Worm (Caenorhabditis elegans) whole organism, L2 larva: ENCODE results near the gene sms-2.

Experiments used
- R02D3.7 ChIP-seq: fragments of 150-350 bp; optimal IDR thresholded peaks from 2 replicates; lab custom pipeline; 2014; ENCODE audit warnings: missing biosample characterization, missing genetic modification characterization
- alr-1 ChIP-seq: fragments of 150-350 bp; optimal IDR thresholded peaks from 2 replicates; lab custom pipeline; 2014; ENCODE audit warnings: missing biosample characterization, missing genetic modification characterization
- ceh-16 ChIP-seq: fragments of 150-350 bp; optimal IDR thresholded peaks from 2 replicates; lab custom pipeline; 2014; ENCODE audit warnings: missing biosample characterization, missing genetic modification characterization
- ceh-82 ChIP-seq: fragments of 150-350 bp; optimal IDR thresholded peaks from 2 replicates; lab custom pipeline; 2014; ENCODE audit warnings: missing biosample characterization, missing genetic modification characterization
- egl-27 ChIP-seq: sonication (generic microtip); optimal IDR thresholded peaks from 3 replicates; lab custom pipeline; 2017; ENCODE audit warnings: missing biosample characterization, missing genetic modification reagents, missing genetic modification characterization
- elt-3 ChIP-seq: sonication (generic microtip); optimal IDR thresholded peaks from 2 replicates; lab custom pipeline; 2017; ENCODE audit warnings: missing biosample characterization, missing genetic modification characterization
- lin-39 ChIP-seq: fragments of 150-350 bp; optimal IDR thresholded peaks from 2 replicates; lab custom pipeline; 2014; ENCODE audit warnings: missing biosample characterization, missing genetic modification reagents, missing genetic modification characterization
- lsy-2 ChIP-seq, 2 experiments: fragments of 150-350 bp in 1 of 2; sonication (generic microtip) in 1 of 2; optimal IDR thresholded peaks; 2 replicates each; lab custom pipeline; 2014 to 2017; ENCODE audit warnings: missing biosample characterization in 2 of 2, missing genetic modification characterization in 2 of 2
- nhr-6 ChIP-seq: fragments of 150-350 bp; optimal IDR thresholded peaks from 2 replicates; lab custom pipeline; 2014; ENCODE audit warnings: missing biosample characterization, missing genetic modification characterization
- nhr-77 ChIP-seq: fragments of 150-350 bp; optimal IDR thresholded peaks from 2 replicates; lab custom pipeline; 2014; ENCODE audit warnings: missing biosample characterization, missing genetic modification characterization
- sma-3 ChIP-seq: sonication (generic microtip); optimal IDR thresholded peaks from 2 replicates; lab custom pipeline; 2016; ENCODE audit warnings: missing genetic modification reagents, missing genetic modification characterization, missing compliant biosample characterization
- unc-39 ChIP-seq: fragments of 150-350 bp; optimal IDR thresholded peaks from 2 replicates; lab custom pipeline; 2014; ENCODE audit warnings: missing biosample characterization, missing genetic modification characterization
- ztf-1 ChIP-seq: fragments of 200-800 bp; sonication (Bioruptor generic); conservative IDR thresholded peaks from 2 replicates; pipeline ENCODE4 v1.3.6; 2022; ENCODE audit warnings: missing genetic modification characterization, missing compliant biosample characterization
- ztf-11 ChIP-seq: sonication (generic microtip); optimal IDR thresholded peaks from 2 replicates; lab custom pipeline; 2017; ENCODE audit warnings: missing biosample characterization, missing genetic modification characterization

ce11 chrX:918097-918496 lies 30.6 kb downstream of the sms-2 start, which contains the start of gene F35H12.5:
- TF ChIP-seq ceh-82 (no peak), ceh-16 (tag; lab: Kevin White, UChicago) (no peak), nhr-77 (tag; lab: Kevin White, UChicago) (no peak), egl-27 (tag; lab: Kevin White, UChicago) (no peak), sma-3 (GFP tag; lab: Kevin White, UChicago) (no peak), R02D3.7 (tag; lab: Kevin White, UChicago) (no peak), alr-1 (tag; lab: Kevin White, UChicago) (no peak), lsy-2 (tag; optimal IDR thresholded peaks at IDR 0.05; lab: Kevin White, UChicago) (no peak), ztf-11 (tag; lab: Kevin White, UChicago) (no peak), unc-39 (tag; lab: Kevin White, UChicago) (no peak), nhr-6 (tag; lab: Kevin White, UChicago) (no peak), ztf-1 (GFP tag; lab: Robert Waterston, UW) (no peak), elt-3 (tag; lab: Kevin White, UChicago) (no peak), lin-39 (tag; lab: Kevin White, UChicago) (no peak)
